Worm (Caenorhabditis elegans): Measurements from ENCODE around the gene irld-52.

ce11 chrV:15817746-15818145 lies 38.3 kb downstream of the irld-52 start, which contains the start of gene abf-3:
- TF ChIP-seq dpl-1 (GFP tag; optimal IDR thresholded peaks at IDR 0.05) (no peak), egl-27 (tag; optimal IDR thresholded peaks at IDR 0.05) (no peak), skn-1 (tag; optimal IDR thresholded peaks at IDR 0.05) (no peak), efl-1 (optimal IDR thresholded peaks at IDR 0.05) (no peak), efl-1 (GFP tag; optimal IDR thresholded peaks at IDR 0.05 in 1 of 2) (no peak), elt-2 (tag; optimal IDR thresholded peaks at IDR 0.05) (no peak), rnt-1 (tag; optimal IDR thresholded peaks at IDR 0.05) (no peak), snu-23 (GFP tag; optimal IDR thresholded peaks at IDR 0.05) (no peak), pqm-1 (tag; optimal IDR thresholded peaks at IDR 0.05) (no peak), nhr-11 (tag; optimal IDR thresholded peaks at IDR 0.05) (no peak), sptf-1 (tag; optimal IDR thresholded peaks at IDR 0.05) (no peak)

Data from whole organism, L1 larva.